Worm (Caenorhabditis elegans) whole organism, L4/young adult: ENCODE results near the gene srg-13.
A peak's percentile ranks its signal among the peaks of the same experiment; 100 is the strongest.

ENCODE experiments used
- W03F9.2 ChIP-seq: fragments of 150-350 bp; optimal IDR thresholded peaks from 2 replicates; lab custom pipeline; 2014; ENCODE audit warnings: missing biosample characterization, missing genetic modification characterization
- dao-5 ChIP-seq: sonication (generic microtip); optimal IDR thresholded peaks from 2 replicates; lab custom pipeline; 2016; ENCODE audit warnings: missing genotype, missing genetic modification characterization, moderate library complexity, missing compliant biosample characterization
- him-1 ChIP-seq: sonication (generic microtip); optimal IDR thresholded peaks from 2 replicates; lab custom pipeline; 2016; ENCODE audit warnings: missing genotype, missing genetic modification reagents, missing genetic modification characterization, missing compliant biosample characterization

The srg-13 gene

ce11 chrIII:4693281-4693680, 21.2 kb downstream of the srg-13 start, which contains the start of gene nifk-1:
Gene nifk-1, minus strand, starts transcription at chrIII:4693307.
- TF ChIP-seq W03F9.2 (tag; lab: Kevin White, UChicago) (peak; percentile 87), him-1 (no peak), dao-5 (tag; lab: Kevin White, UChicago) (no peak)

ce11 chrIII:4693695-4694094, 21.6 kb downstream of the srg-13 start, which contains the start of gene T04A8.8:
Gene T04A8.8, plus strand, starts transcription at chrIII:4693995.
- TF ChIP-seq W03F9.2 (tag; lab: Kevin White, UChicago) (no peak), him-1 (no peak), dao-5 (tag; lab: Kevin White, UChicago) (no peak)

ce11 chrIII:4695057-4695456, 23.0 kb downstream of the srg-13 start, which contains the start of gene T04A8.7:
Gene T04A8.7, plus strand, starts transcription at chrIII:4695357.
- TF ChIP-seq him-1 (no peak), W03F9.2 (tag; lab: Kevin White, UChicago) (no peak), dao-5 (tag; lab: Kevin White, UChicago) (no peak)

- TF ChIP-seq him-1: no peak
- no peak for TF ChIP-seq W03F9.2 (tag; lab: Kevin White, UChicago)
- no peak for TF ChIP-seq dao-5 (tag; lab: Kevin White, UChicago)
Observed at ce11 chrIII:4696903-4697302, 24.9 kb downstream of the srg-13 start.

ce11 chrIII:4697819-4698218, 25.8 kb downstream of the srg-13 start, which contains the start of gene dnj-18:
Gene dnj-18, plus strand, starts transcription at chrIII:4698119.
- TF ChIP-seq W03F9.2 (tag; lab: Kevin White, UChicago) (no peak), dao-5 (tag; lab: Kevin White, UChicago) (no peak), him-1 (no peak)

- TF ChIP-seq dao-5 (tag; lab: Kevin White, UChicago) (no peak), him-1 (no peak), W03F9.2 (tag; lab: Kevin White, UChicago) (no peak)
Observed at ce11 chrIII:4699922-4700321, 27.9 kb downstream of the srg-13 start, which contains the start of gene sel-13. Gene sel-13, minus strand, starts transcription at chrIII:4700224.

- TF ChIP-seq W03F9.2 (tag; lab: Kevin White, UChicago) (peak; percentile 35), dao-5 (tag; lab: Kevin White, UChicago) (no peak)
Observed at ce11 chrIII:4703932-4704454, 31.9 kb downstream of the srg-13 start, which contains the start of the genes clp-2 and mrpl-16. Gene clp-2, minus strand, starts transcription at chrIII:4704025. Gene mrpl-16, plus strand, starts transcription at chrIII:4704404.

ce11 chrIII:4705207-4705606, 33.2 kb downstream of the srg-13 start, which contains the start of gene pgap-2:
Gene pgap-2, plus strand, starts transcription at chrIII:4705507.
- TF ChIP-seq him-1 (no peak), dao-5 (tag; lab: Kevin White, UChicago) (no peak), W03F9.2 (tag; lab: Kevin White, UChicago) (no peak)

- TF ChIP-seq W03F9.2 (tag; lab: Kevin White, UChicago) (no peak), him-1 (no peak), dao-5 (tag; lab: Kevin White, UChicago) (no peak)
Observed at ce11 chrIII:4706678-4707077, 34.6 kb downstream of the srg-13 start, which contains the start of gene T04A8.13. Gene T04A8.13, plus strand, starts transcription at chrIII:4706978.

ce11 chrIII:4708909-4709308, 36.9 kb downstream of the srg-13 start, which contains the start of gene T04A8.18:
Gene T04A8.18, plus strand, starts transcription at chrIII:4709209.
- no peak for TF ChIP-seq W03F9.2 (tag; lab: Kevin White, UChicago)

- TF ChIP-seq him-1 (no peak), W03F9.2 (tag; lab: Kevin White, UChicago) (no peak), dao-5 (tag; lab: Kevin White, UChicago) (no peak)
Observed at ce11 chrIII:4715088-4715487, 43.0 kb downstream of the srg-13 start, which contains the start of gene him-18. Gene him-18, minus strand, starts transcription at chrIII:4715188.

- TF ChIP-seq W03F9.2 (tag; lab: Kevin White, UChicago) (no peak), him-1 (no peak), dao-5 (tag; lab: Kevin White, UChicago) (no peak)
Observed at ce11 chrIII:4720620-4721227, 48.7 kb downstream of the srg-13 start, which contains the start of gene emb-5. Gene emb-5, minus strand, starts transcription at chrIII:4720670.

- TF ChIP-seq W03F9.2 (tag; lab: Kevin White, UChicago): no peak
- peak; percentile 70 for TF ChIP-seq him-1
Observed at ce11 chrIII:4721750-4722149, 49.7 kb downstream of the srg-13 start, which contains the start of gene acy-1. Gene acy-1, plus strand, starts transcription at chrIII:4722095.
